Worm (Caenorhabditis elegans) whole organism, midembryonic: ENCODE results near the gene col-114.
"Not testable (repeated sequence)": the region's sequence is repeated elsewhere in the genome, so short reads cannot be mapped to it uniquely, and the experiment has no call there.

Experiments used
- T22C8.4 ChIP-seq: fragments of 200-800 bp; sonication (Bioruptor generic); IDR thresholded peaks from 2 replicates; pipeline ENCODE4 v1.3.6; 2022; ENCODE audit warnings: missing genetic modification characterization, missing compliant biosample characterization
- cog-1 ChIP-seq: sonication (generic microtip); optimal IDR thresholded peaks from 2 replicates; lab custom pipeline; 2016; ENCODE audit warnings: missing genetic modification characterization, missing compliant biosample characterization
- flt-1 ChIP-seq: fragments of 200-800 bp; sonication (Bioruptor generic); IDR thresholded peaks from 2 replicates; pipeline ENCODE4 v1.3.6; 2022; ENCODE audit warnings: missing genetic modification characterization, missing compliant biosample characterization
- med-1 ChIP-seq: sonication (generic microtip); optimal IDR thresholded peaks from 2 replicates; lab custom pipeline; 2017; ENCODE audit warnings: missing genetic modification characterization, mild to moderate bottlenecking, missing compliant biosample characterization, antibody characterized with exemption, missing genetic modification reagents; ENCODE audit not compliant: insufficient read depth
- ref-1 ChIP-seq: fragments of 200-800 bp; sonication (Bioruptor generic); conservative IDR thresholded peaks from 2 replicates; pipeline ENCODE4 v1.3.6; 2022; ENCODE audit warnings: missing genetic modification reagents, missing genetic modification characterization, missing compliant biosample characterization
- tab-1 ChIP-seq: fragments of 200-800 bp; sonication (Bioruptor generic); IDR thresholded peaks from 2 replicates; pipeline ENCODE4 v1.3.6; 2022; ENCODE audit warnings: missing genetic modification characterization, missing compliant biosample characterization
- ztf-23 ChIP-seq: fragments of 200-800 bp; sonication (Bioruptor generic); IDR thresholded peaks from 2 replicates; pipeline ENCODE4 v1.3.6; 2022; ENCODE audit warnings: missing genetic modification reagents, missing genetic modification characterization, missing compliant biosample characterization
- ztf-29 ChIP-seq: fragments of 200-800 bp; sonication (Bioruptor generic); IDR thresholded peaks from 2 replicates; pipeline ENCODE4 v1.3.6; 2022; ENCODE audit warnings: missing genetic modification reagents, missing genetic modification characterization, missing compliant biosample characterization

- TF ChIP-seq ztf-23 (GFP tag; lab: Robert Waterston, UW); ref-1 (GFP tag; lab: Robert Waterston, UW); cog-1 (tag; lab: Kevin White, UChicago); flt-1; med-1 (GFP tag; lab: Kevin White, UChicago); tab-1 (GFP tag; lab: Robert Waterston, UW); T22C8.4 (GFP tag; lab: Robert Waterston, UW); ztf-29 (GFP tag; lab: Robert Waterston, UW): not testable (repeated sequence)
Observed at ce11 chrIV:7254690-7255089, 8.2 kb upstream of the col-114 start, which contains the start of gene C06E4.5.
